Worm (Caenorhabditis elegans): ENCODE measurements around the gene clec-228.

clec-228 gene

DNA sequence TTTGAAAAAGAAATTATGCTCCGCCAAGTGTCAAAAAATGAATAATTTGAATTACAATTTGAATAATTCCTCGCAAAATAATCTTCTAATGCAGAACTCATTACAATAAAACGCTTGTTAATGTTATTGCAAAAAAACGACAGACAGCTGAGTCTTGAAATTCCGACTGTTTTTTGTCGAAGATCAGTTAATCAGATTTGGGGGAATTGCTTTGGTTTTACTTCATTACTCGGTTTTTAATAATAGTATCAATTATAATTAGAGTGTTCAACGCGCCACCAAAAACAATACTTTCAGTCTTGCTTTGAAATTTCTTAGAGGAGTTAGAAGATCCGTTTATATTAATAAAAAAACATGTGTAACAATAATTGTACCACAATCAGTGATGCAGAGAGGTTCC, 38.6 kb upstream of the clec-228 start, which contains the start of gene srh-122:
TSS of gene srh-122 (minus strand) at position 101 of the 400 bp plus-strand sequence.
- no peak for TF ChIP-seq let-526 (GFP tag; IDR thresholded peaks at IDR 0.05)
- no peak for TF ChIP-seq ets-4 (GFP tag; optimal IDR thresholded peaks at IDR 0.05)
- no peak for TF ChIP-seq dpff-1 (tag; optimal IDR thresholded peaks at IDR 0.05)

DNA sequence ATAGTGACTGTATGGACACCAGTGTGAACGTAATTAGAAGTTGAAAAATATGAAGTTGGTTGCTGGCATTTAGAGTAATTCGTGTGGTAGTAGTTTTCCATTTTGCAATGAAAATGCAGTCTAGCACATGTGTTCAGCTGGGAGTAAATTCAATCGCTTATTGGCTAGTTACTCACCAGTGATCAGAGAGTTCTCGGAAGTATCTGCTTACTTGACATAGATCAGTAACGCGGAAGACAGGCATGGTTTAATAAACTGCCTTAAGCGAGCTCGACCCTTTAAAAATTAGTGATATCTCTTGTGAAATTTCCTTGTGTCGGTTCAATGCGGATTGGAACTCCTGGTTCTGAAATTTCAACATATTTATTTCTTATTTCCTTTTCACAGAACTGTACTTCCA, 37.0 kb upstream of the clec-228 start, which contains the start of gene srh-52:
TSS of gene srh-52 (minus strand) at position 101 of the 400 bp plus-strand sequence.
- TF ChIP-seq snpc-1.1 (tag; optimal IDR thresholded peaks at IDR 0.05; ENCODE audit: insufficient read depth), result no peak
- no peak for TF ChIP-seq Y53F4B.3 (GFP tag; IDR thresholded peaks at IDR 0.05)
- TF ChIP-seq ceh-40 (GFP tag; IDR thresholded peaks at IDR 0.05), result no peak
- TF ChIP-seq unc-62 (GFP tag; optimal IDR thresholded peaks at IDR 0.05), result no peak
- TF ChIP-seq B0019.2 (GFP tag; conservative IDR thresholded peaks at IDR 0.05), result no peak
- no peak for TF ChIP-seq lir-1 (GFP tag; conservative IDR thresholded peaks at IDR 0.05)
- TF ChIP-seq C17E4.6 (GFP tag; IDR thresholded peaks at IDR 0.05), result no peak
- no peak for TF ChIP-seq hmg-20 (GFP tag; IDR thresholded peaks at IDR 0.05)
- TF ChIP-seq die-1 (tag; optimal IDR thresholded peaks at IDR 0.05), result no peak
- no peak for TF ChIP-seq lag-1 (GFP tag; IDR thresholded peaks at IDR 0.05)
- TF ChIP-seq aptf-3 (GFP tag; IDR thresholded peaks at IDR 0.05), result no peak
- TF ChIP-seq Y95B8A.8 (GFP tag; IDR thresholded peaks at IDR 0.05), result no peak
- no peak for TF ChIP-seq K12H6.12 (tag; optimal IDR thresholded peaks at IDR 0.05)
- TF ChIP-seq F10E7.11 (tag; optimal IDR thresholded peaks at IDR 0.05), result no peak
- TF ChIP-seq cebp-1 (GFP tag; IDR thresholded peaks at IDR 0.05), result no peak
- TF ChIP-seq cebp-1 (tag; optimal IDR thresholded peaks at IDR 0.05), result no peak
- no peak for TF ChIP-seq nhr-90 (tag; optimal IDR thresholded peaks at IDR 0.05)
- TF ChIP-seq pbrm-1 (GFP tag; IDR thresholded peaks at IDR 0.05), result no peak

ce11 chrV:15369707-15370106, 30.4 kb upstream of the clec-228 start, which contains the start of gene nhr-269:
Gene nhr-269, minus strand, starts transcription at chrV:15369807.
- no peak for TF ChIP-seq akir-1 (GFP tag; optimal IDR thresholded peaks at IDR 0.05)
- no peak for TF ChIP-seq F39B2.1 (GFP tag; IDR thresholded peaks at IDR 0.05)
- TF ChIP-seq fkh-3 (tag; optimal IDR thresholded peaks at IDR 0.05), result no peak
- no peak for TF ChIP-seq hrde-1 (tag; optimal IDR thresholded peaks at IDR 0.05; ENCODE audit: borderline replicate concordance)
- TF ChIP-seq B0019.2 (GFP tag; conservative IDR thresholded peaks at IDR 0.05), result no peak
- TF ChIP-seq snpc-1.3 (tag; optimal IDR thresholded peaks at IDR 0.05; ENCODE audit: insufficient read depth), result no peak
- TF ChIP-seq ets-4 (GFP tag; optimal IDR thresholded peaks at IDR 0.05), result no peak
- TF ChIP-seq ekl-4 (GFP tag; IDR thresholded peaks at IDR 0.05), result no peak
- no peak for TF ChIP-seq ztf-6 (GFP tag; IDR thresholded peaks at IDR 0.05)
- no peak for TF ChIP-seq T26A5.8 (tag; optimal IDR thresholded peaks at IDR 0.05)
- no peak for TF ChIP-seq nhr-90 (tag; optimal IDR thresholded peaks at IDR 0.05)
- TF ChIP-seq attf-6 (GFP tag; IDR thresholded peaks at IDR 0.05), result no peak

ce11 chrV:15367770-15368169, 28.5 kb upstream of the clec-228 start:
- no peak for TF ChIP-seq ceh-40 (GFP tag; IDR thresholded peaks at IDR 0.05)
- TF ChIP-seq chd-7 (tag; optimal IDR thresholded peaks at IDR 0.05), result no peak
- TF ChIP-seq mel-28 (tag; optimal IDR thresholded peaks at IDR 0.05; ENCODE audit: borderline replicate concordance), result no peak
- no peak for TF ChIP-seq K12H6.12 (tag; optimal IDR thresholded peaks at IDR 0.05)
- TF ChIP-seq C06A6.2 (GFP tag; conservative IDR thresholded peaks at IDR 0.05), result no peak
- no peak for TF ChIP-seq ztf-22 (GFP tag; optimal IDR thresholded peaks at IDR 0.05)
- no peak for TF ChIP-seq ceh-58 (GFP tag; IDR thresholded peaks at IDR 0.05)
- TF ChIP-seq hmg-1.2 (GFP tag; IDR thresholded peaks at IDR 0.05), result no peak
- TF ChIP-seq ceh-91 (GFP tag; IDR thresholded peaks at IDR 0.05), result no peak
- TF ChIP-seq F22D6.2 (tag; optimal IDR thresholded peaks at IDR 0.05), result no peak
- no peak for TF ChIP-seq F55B11.4 (tag; optimal IDR thresholded peaks at IDR 0.05; ENCODE audit: borderline replicate concordance, insufficient read depth)
- no peak for TF ChIP-seq ceh-79 (tag; optimal IDR thresholded peaks at IDR 0.05)
- no peak for TF ChIP-seq rpc-1 (optimal IDR thresholded peaks at IDR 0.05)
- TF ChIP-seq rpc-1 (tag; optimal IDR thresholded peaks at IDR 0.05), result no peak
- no peak for TF ChIP-seq pbrm-1 (GFP tag; IDR thresholded peaks at IDR 0.05)
- no peak for TF ChIP-seq lin-35 (GFP tag; optimal IDR thresholded peaks at IDR 0.05)
- no peak for TF ChIP-seq pha-4 (tag; optimal IDR thresholded peaks at IDR 0.05)
- no peak for TF ChIP-seq zfh-2 (GFP tag; conservative IDR thresholded peaks at IDR 0.05)
- TF ChIP-seq Y53G8AR.9 (GFP tag; conservative IDR thresholded peaks at IDR 0.05), result no peak
